Worm (Caenorhabditis elegans): ENCODE measurements around the gene Y116A8A.150.

DNA sequence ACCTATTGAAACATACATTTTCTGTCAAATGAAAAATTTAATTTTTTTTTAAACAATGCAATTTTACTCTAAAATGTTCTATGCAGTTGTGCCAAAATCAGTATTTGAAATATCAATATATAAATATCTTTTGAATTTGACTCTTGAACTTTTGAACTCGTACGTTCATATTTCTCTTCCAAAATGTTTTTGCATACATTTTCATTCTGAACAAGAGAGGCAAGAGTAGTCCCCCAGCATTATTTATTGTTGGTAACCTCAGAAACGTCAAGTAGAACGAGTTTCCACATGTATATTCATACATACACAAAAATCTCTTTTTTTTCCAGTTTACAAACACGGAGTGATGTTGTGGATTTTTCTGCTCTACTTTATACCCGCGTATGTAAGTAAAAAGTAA, 11.4 kb downstream of the Y116A8A.150 start, which contains the start of gene clec-194:
- TF ChIP-seq snpc-4 (tag; optimal IDR thresholded peaks at IDR 0.05): no peak
- no peak for TF ChIP-seq fos-1 (tag; optimal IDR thresholded peaks at IDR 0.05)
